Worm (Caenorhabditis elegans) whole organism, young adult: ENCODE results near the gene R02F11.1.
A peak's percentile ranks its signal among the peaks of the same experiment; 100 is the strongest.

Experiments used
- B0261.1 ChIP-seq: sonication (generic microtip); optimal IDR thresholded peaks from 2 replicates; lab custom pipeline; 2016; ENCODE audit warnings: mild to moderate bottlenecking, missing genetic modification characterization, moderate library complexity, missing compliant biosample characterization
- B0336.3 ChIP-seq: fragments of 200-800 bp; sonication (Bioruptor generic); IDR thresholded peaks from 2 replicates; pipeline ENCODE4 v1.3.6; 2022; ENCODE audit warnings: missing genetic modification characterization, missing compliant biosample characterization
- C17E4.6 ChIP-seq: fragments of 200-800 bp; sonication (Bioruptor generic); IDR thresholded peaks from 2 replicates; pipeline ENCODE4 v1.3.6; 2022; ENCODE audit warnings: missing genetic modification reagents, missing genetic modification characterization, missing compliant biosample characterization
- F10E7.11 ChIP-seq: sonication (generic microtip); optimal IDR thresholded peaks from 2 replicates; lab custom pipeline; 2017; ENCODE audit warnings: mild to moderate bottlenecking, missing genetic modification characterization, moderate library complexity, missing compliant biosample characterization
- F49E8.2 ChIP-seq: sonication (generic microtip); optimal IDR thresholded peaks from 3 replicates; lab custom pipeline; 2017; ENCODE audit warnings: missing genetic modification characterization, mild to moderate bottlenecking, missing compliant biosample characterization, antibody characterized with exemption, moderate library complexity; ENCODE audit not compliant: insufficient read depth
- F55B11.4 ChIP-seq: sonication (generic microtip); optimal IDR thresholded peaks from 2 replicates; lab custom pipeline; 2016; ENCODE audit warnings: missing compliant biosample characterization, missing genetic modification characterization, borderline replicate concordance; ENCODE audit not compliant: insufficient read depth
- F57C9.4 ChIP-seq: sonication (generic microtip); optimal IDR thresholded peaks from 2 replicates; lab custom pipeline; 2017; ENCODE audit warnings: mild to moderate bottlenecking, missing genetic modification characterization, missing compliant biosample characterization
- K11D2.4 ChIP-seq: fragments of 200-800 bp; sonication (Bioruptor generic); IDR thresholded peaks from 2 replicates; pipeline ENCODE4 v1.3.6; 2022; ENCODE audit warnings: missing genetic modification reagents, missing genetic modification characterization, missing compliant biosample characterization
- K12H6.12 ChIP-seq: fragments of 200-800 bp; sonication (Bioruptor generic); optimal IDR thresholded peaks from 2 replicates; lab custom pipeline; 2018; ENCODE audit warnings: mild to moderate bottlenecking, missing genetic modification characterization, missing compliant biosample characterization
- Y53F4B.3 ChIP-seq: fragments of 200-800 bp; sonication (Bioruptor generic); IDR thresholded peaks from 2 replicates; pipeline ENCODE4 v1.3.6; 2022; ENCODE audit warnings: missing genetic modification reagents, missing genetic modification characterization, missing compliant biosample characterization
- Y79H2A.3 ChIP-seq: fragments of 200-800 bp; sonication (Bioruptor generic); conservative IDR thresholded peaks from 2 replicates; pipeline ENCODE4 v1.3.6; 2022; ENCODE audit warnings: missing genetic modification reagents, missing genetic modification characterization, missing compliant biosample characterization
- ZK185.1 ChIP-seq: sonication (generic microtip); optimal IDR thresholded peaks from 2 replicates; lab custom pipeline; 2016; ENCODE audit warnings: mild to moderate bottlenecking, missing genetic modification characterization, missing compliant biosample characterization; ENCODE audit not compliant: poor library complexity, severe bottlenecking
- attf-3 ChIP-seq: fragments of 200-800 bp; sonication (Bioruptor generic); conservative IDR thresholded peaks from 2 replicates; pipeline ENCODE4 v1.3.6; 2022; ENCODE audit warnings: missing genetic modification reagents, missing genetic modification characterization, missing compliant biosample characterization
- cebp-2 ChIP-seq: fragments of 200-800 bp; sonication (Bioruptor generic); IDR thresholded peaks from 2 replicates; pipeline ENCODE4 v1.3.6; 2022; ENCODE audit warnings: missing genetic modification characterization, missing compliant biosample characterization
- ceh-79 ChIP-seq: sonication (generic microtip); optimal IDR thresholded peaks from 2 replicates; lab custom pipeline; 2017; ENCODE audit warnings: mild to moderate bottlenecking, missing genetic modification characterization, missing compliant biosample characterization
- ceh-91 ChIP-seq: fragments of 200-800 bp; sonication (Bioruptor generic); IDR thresholded peaks from 2 replicates; pipeline ENCODE4 v1.3.6; 2022; ENCODE audit warnings: missing genetic modification reagents, missing genetic modification characterization, missing compliant biosample characterization
- die-1 ChIP-seq: sonication (generic microtip); optimal IDR thresholded peaks from 2 replicates; lab custom pipeline; 2016; ENCODE audit warnings: missing genotype, mild to moderate bottlenecking, missing genetic modification characterization, missing compliant biosample characterization
- dox-1 ChIP-seq: fragments of 200-800 bp; sonication (Bioruptor generic); IDR thresholded peaks from 2 replicates; pipeline ENCODE4 v1.3.6; 2022; ENCODE audit warnings: missing genetic modification reagents, missing genetic modification characterization, missing compliant biosample characterization
- dpl-1 ChIP-seq: fragments of 150-350 bp; optimal IDR thresholded peaks from 2 replicates; lab custom pipeline; 2014; ENCODE audit warnings: missing biosample characterization, missing genetic modification reagents, missing genetic modification characterization
- egl-18 ChIP-seq: fragments of 200-800 bp; sonication (Bioruptor generic); IDR thresholded peaks from 2 replicates; pipeline ENCODE4 v1.3.6; 2022; ENCODE audit warnings: missing genetic modification reagents, missing genetic modification characterization, missing compliant biosample characterization
- hmg-20 ChIP-seq: fragments of 200-800 bp; sonication (Bioruptor generic); IDR thresholded peaks from 2 replicates; pipeline ENCODE4 v1.3.6; 2022; ENCODE audit warnings: missing genetic modification reagents, missing genetic modification characterization, missing compliant biosample characterization
- hsf-1 ChIP-seq: fragments of 200-800 bp; sonication (Bioruptor generic); IDR thresholded peaks from 2 replicates; pipeline ENCODE4 v1.3.6; 2022; ENCODE audit warnings: missing genetic modification reagents, missing genetic modification characterization, missing compliant biosample characterization
- lag-1 ChIP-seq: fragments of 200-800 bp; sonication (Bioruptor generic); IDR thresholded peaks from 2 replicates; pipeline ENCODE4 v1.3.6; 2022; ENCODE audit warnings: missing genetic modification reagents, missing genetic modification characterization, missing compliant biosample characterization
- let-526 ChIP-seq: fragments of 200-800 bp; sonication (Bioruptor generic); IDR thresholded peaks from 2 replicates; pipeline ENCODE4 v1.3.6; 2022; ENCODE audit warnings: missing genetic modification reagents, missing genetic modification characterization, missing compliant biosample characterization
- let-607 ChIP-seq, 2 experiments: fragments of 200-800 bp in 1 of 2; sonication (Bioruptor generic) in 1 of 2; sonication (generic microtip) in 1 of 2; optimal IDR thresholded peaks; 2 replicates each; lab custom pipeline; 2016 to 2018; ENCODE audit warnings: mild to moderate bottlenecking in 2 of 2, missing compliant biosample characterization in 2 of 2, missing genetic modification characterization in 2 of 2, moderate library complexity in 2 of 2, missing genotype in 1 of 2
- lir-1 ChIP-seq: fragments of 200-800 bp; sonication (Bioruptor generic); conservative IDR thresholded peaks from 2 replicates; pipeline ENCODE4 v1.3.6; 2022; ENCODE audit warnings: missing genetic modification reagents, missing genetic modification characterization, missing compliant biosample characterization
- madf-10 ChIP-seq: sonication (generic microtip); optimal IDR thresholded peaks from 2 replicates; lab custom pipeline; 2016; ENCODE audit warnings: mild to moderate bottlenecking, missing genetic modification characterization, missing compliant biosample characterization
- madf-3 ChIP-seq: fragments of 200-800 bp; sonication (Bioruptor generic); IDR thresholded peaks from 2 replicates; pipeline ENCODE4 v1.3.6; 2022; ENCODE audit warnings: missing genetic modification reagents, missing genetic modification characterization, missing compliant biosample characterization
- madf-8 ChIP-seq: fragments of 200-800 bp; sonication (Bioruptor generic); conservative IDR thresholded peaks from 2 replicates; pipeline ENCODE4 v1.3.6; 2022; ENCODE audit warnings: missing genetic modification reagents, missing genetic modification characterization, missing compliant biosample characterization
- nhr-80 ChIP-seq: sonication (generic microtip); optimal IDR thresholded peaks from 2 replicates; lab custom pipeline; 2016; ENCODE audit warnings: missing genetic modification characterization, missing compliant biosample characterization
- pbrm-1 ChIP-seq: fragments of 200-800 bp; sonication (Bioruptor generic); IDR thresholded peaks from 2 replicates; pipeline ENCODE4 v1.3.6; 2022; ENCODE audit warnings: missing genetic modification reagents, missing genetic modification characterization, missing compliant biosample characterization
- repo-1 ChIP-seq: sonication (generic microtip); optimal IDR thresholded peaks from 2 replicates; lab custom pipeline; 2017; ENCODE audit warnings: mild to moderate bottlenecking, missing genetic modification characterization, missing compliant biosample characterization
- sea-2 ChIP-seq: fragments of 200-800 bp; sonication (Bioruptor generic); IDR thresholded peaks from 2 replicates; pipeline ENCODE4 v1.3.6; 2022; ENCODE audit warnings: missing genetic modification characterization, missing compliant biosample characterization
- snpc-1.1 ChIP-seq: sonication (generic microtip); optimal IDR thresholded peaks from 2 replicates; lab custom pipeline; 2017; ENCODE audit warnings: missing genetic modification characterization, mild to moderate bottlenecking, missing compliant biosample characterization, antibody characterized with exemption, moderate library complexity, missing genotype, missing genetic modification reagents; ENCODE audit not compliant: insufficient read depth
- snpc-1.3 ChIP-seq: sonication (generic microtip); optimal IDR thresholded peaks from 2 replicates; lab custom pipeline; 2017; ENCODE audit warnings: missing genetic modification characterization, mild to moderate bottlenecking, missing compliant biosample characterization, antibody characterized with exemption, moderate library complexity, missing genotype, missing genetic modification reagents; ENCODE audit not compliant: insufficient read depth
- snpc-4 ChIP-seq, 5 experiments: fragments of 150-350 bp in 1 of 5; sonication (generic microtip) in 4 of 5; optimal IDR thresholded peaks; 2 replicates each; lab custom pipeline; 2014 to 2018; ENCODE audit warnings: missing genetic modification characterization in 5 of 5, missing biosample characterization in 3 of 5, antibody characterized with exemption in 2 of 5, mild to moderate bottlenecking in 2 of 5, missing compliant biosample characterization in 2 of 5, missing genotype in 2 of 5, moderate library complexity in 2 of 5, missing genetic modification reagents in 1 of 5
- xnd-1 ChIP-seq: sonication (generic microtip); optimal IDR thresholded peaks from 2 replicates; lab custom pipeline; 2016; ENCODE audit warnings: missing genotype, missing genetic modification reagents, missing genetic modification characterization, missing compliant biosample characterization
- ztf-18 ChIP-seq: sonication (generic microtip); optimal IDR thresholded peaks from 2 replicates; lab custom pipeline; 2016; ENCODE audit warnings: missing genotype, mild to moderate bottlenecking, missing genetic modification characterization, missing compliant biosample characterization
- ztf-3 ChIP-seq: fragments of 200-800 bp; sonication (Bioruptor generic); optimal IDR thresholded peaks from 2 replicates; lab custom pipeline; 2018; ENCODE audit warnings: mild to moderate bottlenecking, missing genetic modification characterization, missing compliant biosample characterization

Gene R02F11.1

DNA sequence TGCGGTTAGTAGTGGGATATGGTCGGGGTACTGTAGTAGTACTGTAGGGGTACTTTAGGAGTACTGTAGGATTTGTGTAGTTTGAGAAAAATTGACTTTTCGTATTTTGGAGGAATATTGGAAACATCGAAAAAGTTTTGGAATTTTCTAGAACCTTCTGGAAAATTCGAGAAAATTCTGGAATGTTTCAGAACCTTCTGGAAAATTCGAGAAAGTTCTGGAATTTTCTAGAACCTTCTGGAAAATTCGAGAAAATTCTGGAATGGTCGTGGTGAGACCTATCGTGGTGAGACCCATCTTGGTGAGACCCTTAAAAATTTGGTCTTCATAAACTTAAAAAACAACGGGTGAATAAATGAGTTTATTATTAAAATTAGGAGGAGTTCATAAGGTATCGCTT lies 33.4 kb upstream of the R02F11.1 start:
- TF ChIP-seq hsf-1 (GFP tag; lab: Robert Waterston, UW): peak; percentile 94

DNA sequence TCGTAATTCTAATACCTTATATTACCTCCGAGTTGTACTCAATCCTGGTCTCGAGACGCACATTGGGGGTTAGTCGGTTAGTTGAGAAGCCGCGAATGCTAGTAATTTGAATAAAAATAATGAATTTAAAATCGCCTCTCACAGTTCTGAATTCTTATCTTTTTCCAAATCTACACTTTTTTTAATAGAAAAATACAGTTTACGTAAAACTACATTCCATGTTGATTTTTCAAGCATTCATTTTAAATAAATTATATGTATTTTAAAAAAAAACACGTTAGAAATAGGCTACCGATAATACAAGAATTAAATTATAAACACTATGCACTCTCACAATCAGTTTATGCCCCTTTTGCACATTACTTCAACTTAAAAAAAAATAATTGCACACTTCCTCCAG lies 31.3 kb upstream of the R02F11.1 start, which contains the start of gene C18G1.9:
TSS of gene C18G1.9 (minus strand) at position 101 of the 400 bp plus-strand sequence.
- no peak for TF ChIP-seq F49E8.2 (tag; lab: Kevin White, UChicago)
- TF ChIP-seq ZK185.1 (tag; lab: Kevin White, UChicago): no peak
- TF ChIP-seq ceh-79 (tag; lab: Kevin White, UChicago): no peak
- no peak for TF ChIP-seq F10E7.11 (tag; lab: Kevin White, UChicago)
- TF ChIP-seq dpl-1: no peak
- no peak for TF ChIP-seq lir-1
- no peak for TF ChIP-seq B0261.1 (tag; lab: Kevin White, UChicago)
- TF ChIP-seq F57C9.4 (tag; lab: Kevin White, UChicago): no peak
- no peak for TF ChIP-seq K11D2.4 (GFP tag; lab: Robert Waterston, UW)
- no peak for TF ChIP-seq repo-1
- TF ChIP-seq C17E4.6 (GFP tag; lab: Robert Waterston, UW): no peak
- TF ChIP-seq cebp-2: no peak
- no peak for TF ChIP-seq F55B11.4 (tag; lab: Kevin White, UChicago)
- TF ChIP-seq hmg-20 (GFP tag; lab: Robert Waterston, UW): no peak
- TF ChIP-seq B0336.3 (GFP tag; lab: Robert Waterston, UW): no peak
- TF ChIP-seq egl-18 (GFP tag; lab: Robert Waterston, UW): no peak
- TF ChIP-seq madf-3 (GFP tag; lab: Robert Waterston, UW): no peak
- no peak for TF ChIP-seq attf-3
- no peak for TF ChIP-seq ztf-18 (tag; lab: Kevin White, UChicago)

DNA sequence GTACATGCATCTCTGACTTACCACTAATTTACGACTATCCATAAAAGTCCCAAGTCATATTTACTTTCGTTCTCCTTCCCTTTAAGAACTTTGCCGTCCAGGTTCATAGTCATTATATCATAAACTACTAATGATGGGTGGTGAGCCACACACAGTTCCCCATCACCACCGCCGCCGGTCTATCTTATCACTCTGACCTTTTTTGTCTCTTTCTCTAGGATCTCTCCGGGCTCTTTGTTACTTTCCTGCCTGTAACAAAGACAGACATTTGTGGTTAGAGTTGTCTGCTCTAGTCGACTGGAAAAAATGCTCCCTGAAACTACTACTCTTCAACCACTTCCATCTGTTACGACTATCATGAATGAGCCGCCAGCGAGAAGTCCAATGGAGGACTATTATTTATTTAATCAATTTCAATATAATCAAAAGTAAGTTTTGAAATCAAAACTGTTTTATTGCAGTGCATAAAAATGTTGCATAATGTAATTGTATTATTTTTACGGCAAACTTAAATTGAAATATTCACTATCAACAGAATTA lies 30.4 kb upstream of the R02F11.1 start, which contains the start of gene elt-7:
TSS of gene elt-7 (plus strand) at position 263 of the 540 bp plus-strand sequence.
- 0 out of 2 replicates have a peak, but pooled peaks have one; percentile 17 for TF ChIP-seq lag-1 (GFP tag; lab: Robert Waterston, UW)
- TF ChIP-seq dox-1 (GFP tag; lab: Robert Waterston, UW): 0 out of 2 replicates have a peak, but pooled peaks have one; percentile 7
- peak; percentile 77 for TF ChIP-seq nhr-80 (tag; lab: Kevin White, UChicago)
- no peak for TF ChIP-seq snpc-1.1

DNA sequence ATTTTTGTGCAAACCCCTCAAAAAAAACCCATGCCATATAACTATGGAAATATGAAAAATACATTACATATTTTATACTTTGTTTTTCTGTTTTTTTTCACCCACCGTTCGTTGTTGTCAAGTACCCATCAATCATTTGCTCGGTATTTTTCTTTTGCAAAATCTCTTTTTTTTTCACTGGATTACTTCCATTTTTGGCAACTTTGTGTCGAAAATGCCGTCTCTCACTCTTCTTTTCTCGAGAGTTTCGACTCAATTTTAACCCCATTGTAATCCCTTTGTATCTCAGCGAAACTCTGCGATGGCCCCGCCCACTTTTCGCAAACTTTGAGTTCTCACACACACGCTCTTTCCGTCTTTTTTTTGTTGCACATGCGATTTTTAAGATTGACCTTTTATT lies 25.8 kb upstream of the R02F11.1 start:
- TF ChIP-seq ztf-3 (no peak), attf-3 (no peak), K12H6.12 (tag; lab: Kevin White, UChicago) (no peak), ceh-91 (GFP tag; lab: Robert Waterston, UW) (no peak)

DNA sequence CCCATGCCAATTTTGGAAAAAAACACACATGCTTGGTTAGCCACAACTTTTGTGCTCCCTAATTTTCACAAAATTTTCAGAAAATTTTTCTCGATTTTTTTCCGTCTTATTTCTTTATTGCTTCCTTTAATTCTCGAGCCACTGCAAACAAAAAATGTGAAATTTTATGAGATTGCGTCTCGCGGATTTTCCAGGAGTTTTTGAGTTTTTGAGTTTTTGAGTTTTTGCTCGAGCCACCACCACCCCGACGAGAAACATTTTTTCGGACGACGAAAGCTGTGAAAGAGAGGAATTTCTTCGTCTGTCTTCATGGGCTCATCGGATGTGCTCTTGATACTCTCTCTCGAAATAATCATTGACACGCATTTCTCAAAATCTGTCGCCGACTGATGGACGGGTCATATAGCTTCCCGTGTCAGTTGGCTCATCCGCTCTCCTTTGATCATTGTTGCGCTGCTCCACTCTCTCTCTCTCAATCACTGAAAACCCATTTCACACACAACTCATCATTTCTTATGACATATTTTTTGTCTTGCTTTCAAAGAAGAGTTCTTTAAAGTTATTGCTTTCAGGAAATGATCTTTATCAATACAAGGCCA lies 23.4 kb upstream of the R02F11.1 start, which contains the start of gene C18G1.1:
TSS of gene C18G1.1 (plus strand) at position 573 of the 599 bp plus-strand sequence.
- no peak for TF ChIP-seq let-526
- TF ChIP-seq snpc-1.1: no peak
- no peak for TF ChIP-seq madf-10 (tag; lab: Kevin White, UChicago)
- no peak for TF ChIP-seq sea-2 (GFP tag; lab: Robert Waterston, UW)
- TF ChIP-seq xnd-1 (tag; lab: Kevin White, UChicago): no peak
- no peak for TF ChIP-seq hsf-1 (GFP tag; lab: Robert Waterston, UW)
- no peak for TF ChIP-seq ztf-18 (tag; lab: Kevin White, UChicago)
- no peak for TF ChIP-seq pbrm-1
- no peak for TF ChIP-seq die-1 (tag; lab: Kevin White, UChicago)
- no peak for TF ChIP-seq let-607 (tag; optimal IDR thresholded peaks at IDR 0.05; lab: Kevin White, UChicago)
- TF ChIP-seq Y53F4B.3 (GFP tag; lab: Robert Waterston, UW): no peak
- no peak for TF ChIP-seq snpc-4 (GFP tag; optimal IDR thresholded peaks at IDR 0.05; lab: Kevin White, UChicago)
- no peak for TF ChIP-seq snpc-4 (tag; optimal IDR thresholded peaks at IDR 0.05; lab: Kevin White, UChicago)
- TF ChIP-seq madf-8: no peak
- TF ChIP-seq Y79H2A.3 (GFP tag; lab: Robert Waterston, UW): no peak
- no peak for TF ChIP-seq snpc-1.3 (tag; lab: Kevin White, UChicago)
